Worm (Caenorhabditis elegans) whole organism, L2 larva: ENCODE data around the gene clh-5.
A peak's percentile ranks its signal among the peaks of the same experiment; 100 is the strongest.

Experiments
- nhr-11 ChIP-seq: fragments of 150-350 bp; optimal IDR thresholded peaks from 2 replicates; lab custom pipeline; 2014; ENCODE audit warnings: missing biosample characterization, missing genetic modification characterization
- nhr-12 ChIP-seq: fragments of 150-350 bp; optimal IDR thresholded peaks from 2 replicates; lab custom pipeline; 2014; ENCODE audit warnings: missing biosample characterization, missing genetic modification characterization
- nhr-237 ChIP-seq: fragments of 150-350 bp; optimal IDR thresholded peaks from 2 replicates; lab custom pipeline; 2014; ENCODE audit warnings: missing biosample characterization, missing genetic modification characterization
- nhr-6 ChIP-seq: fragments of 150-350 bp; optimal IDR thresholded peaks from 2 replicates; lab custom pipeline; 2014; ENCODE audit warnings: missing biosample characterization, missing genetic modification characterization
- skn-1 ChIP-seq: sonication (generic microtip); optimal IDR thresholded peaks from 2 replicates; lab custom pipeline; 2017; ENCODE audit warnings: missing biosample characterization, missing genetic modification characterization
- sma-3 ChIP-seq: sonication (generic microtip); optimal IDR thresholded peaks from 2 replicates; lab custom pipeline; 2016; ENCODE audit warnings: missing genetic modification reagents, missing genetic modification characterization, missing compliant biosample characterization
- snpc-4 ChIP-seq: fragments of 150-350 bp; optimal IDR thresholded peaks from 2 replicates; lab custom pipeline; 2014; ENCODE audit warnings: missing biosample characterization, missing genetic modification characterization
- unc-55 ChIP-seq: fragments of 150-350 bp; sonication (generic microtip); optimal IDR thresholded peaks from 3 replicates; lab custom pipeline; 2014; ENCODE audit warnings: missing biosample characterization, missing genetic modification reagents, missing genetic modification characterization
- unc-62 ChIP-seq: fragments of 150-350 bp; optimal IDR thresholded peaks from 2 replicates; lab custom pipeline; 2014; ENCODE audit warnings: missing biosample characterization, missing genetic modification reagents, missing genetic modification characterization

- TF ChIP-seq nhr-11 = no peak
- TF ChIP-seq unc-62 (GFP tag; lab: Kevin White, UChicago) = no peak
- no peak for TF ChIP-seq nhr-12
- TF ChIP-seq unc-55 (GFP tag; lab: Kevin White, UChicago) = peak; percentile 8
- no peak for TF ChIP-seq snpc-4 (tag; lab: Kevin White, UChicago)
- no peak for TF ChIP-seq sma-3 (GFP tag; lab: Kevin White, UChicago)
- no peak for TF ChIP-seq nhr-237 (tag; lab: Kevin White, UChicago)
- TF ChIP-seq nhr-6 (tag; lab: Kevin White, UChicago) = no peak
- TF ChIP-seq skn-1 (tag; lab: Kevin White, UChicago) = no peak
Measured at ce11 chrII:9062261-9062948, 36.0 kb downstream of the clh-5 start.
